Fruit fly (Drosophila melanogaster): ENCODE data around the gene comt.

The comt gene

dm6 chrX:13249732-13250395 is 9.0 kb upstream of the comt start (continued):
- TF ChIP-seq BEAF-32 (GFP tag; optimal IDR thresholded peaks at IDR 0.05), result no peak
- TF ChIP-seq CG30431 (GFP tag; optimal IDR thresholded peaks at IDR 0.05), result no peak
- no peak for TF ChIP-seq knrl (GFP tag; IDR thresholded peaks at IDR 0.05; ENCODE audit: partially characterized antibody)
- no peak for TF ChIP-seq kay (GFP tag; optimal IDR thresholded peaks at IDR 0.05)
- no peak for TF ChIP-seq CG11398 (GFP tag; optimal IDR thresholded peaks at IDR 0.05)
- TF ChIP-seq CG11560 (tag; IDR thresholded peaks at IDR 0.05), result no peak
- TF ChIP-seq CG2202 (tag; optimal IDR thresholded peaks at IDR 0.05), result no peak
- TF ChIP-seq chm (GFP tag; IDR thresholded peaks at IDR 0.05), result no peak
- no peak for TF ChIP-seq CG13894 (tag; optimal IDR thresholded peaks at IDR 0.05)
- peak; percentile 27 for TF ChIP-seq CG18262 (tag; optimal IDR thresholded peaks at IDR 0.05)
- no peak for TF ChIP-seq CG31365 (tag; optimal IDR thresholded peaks at IDR 0.05)
- no peak for TF ChIP-seq tll (GFP tag; optimal IDR thresholded peaks at IDR 0.05)
- TF ChIP-seq Vsx1 (GFP tag; optimal IDR thresholded peaks at IDR 0.05), result no peak
- TF ChIP-seq CG12071 (GFP tag; optimal IDR thresholded peaks at IDR 0.05), result no peak
- TF ChIP-seq CG18476 (GFP tag; optimal IDR thresholded peaks at IDR 0.05), result no peak
- TF ChIP-seq pan (optimal IDR thresholded peaks at IDR 0.05), result no peak
- no peak for TF ChIP-seq pan (GFP tag; optimal IDR thresholded peaks at IDR 0.05 in 1 of 2, IDR thresholded peaks at IDR 0.05 in 1 of 2)
- TF ChIP-seq klu (GFP tag; IDR thresholded peaks at IDR 0.05), result no peak
- TF ChIP-seq bbx (GFP tag; IDR thresholded peaks at IDR 0.05; ENCODE audit: partially characterized antibody), result no peak
- no peak for TF ChIP-seq sob (GFP tag; IDR thresholded peaks at IDR 0.05)
- no peak for TF ChIP-seq Mrtf (GFP tag; IDR thresholded peaks at IDR 0.05)
- no peak for TF ChIP-seq CG12769 (tag; optimal IDR thresholded peaks at IDR 0.05)
- peak; percentile 1 for TF ChIP-seq nau (GFP tag; optimal IDR thresholded peaks at IDR 0.05)
- no peak for TF ChIP-seq trem (tag; optimal IDR thresholded peaks at IDR 0.05)
- no peak for TF ChIP-seq Opbp (GFP tag; IDR thresholded peaks at IDR 0.05; ENCODE audit: partially characterized antibody)
- no peak for TF ChIP-seq CG4404 (GFP tag; IDR thresholded peaks at IDR 0.05)
- TF ChIP-seq CG13296 (GFP tag; optimal IDR thresholded peaks at IDR 0.05), result no peak
- peak in 1 of 2 experiments; percentile 21 for TF ChIP-seq eve (GFP tag; optimal IDR thresholded peaks at IDR 0.05)
- no peak for TF ChIP-seq CG14860 (GFP tag; IDR thresholded peaks at IDR 0.05; ENCODE audit: partially characterized antibody)
- no peak for TF ChIP-seq CG14667 (GFP tag; IDR thresholded peaks at IDR 0.05)
- TF ChIP-seq CG31388 (GFP tag; optimal IDR thresholded peaks at IDR 0.05), result no peak
- no peak for TF ChIP-seq CG16813 (GFP tag; IDR thresholded peaks at IDR 0.05; ENCODE audit: partially characterized antibody)
- no peak for TF ChIP-seq sens-2 (GFP tag; IDR thresholded peaks at IDR 0.05)
- no peak for TF ChIP-seq lbe (GFP tag; optimal IDR thresholded peaks at IDR 0.05)
- TF ChIP-seq CG32767 (GFP tag; IDR thresholded peaks at IDR 0.05), result no peak
- no peak for TF ChIP-seq da (GFP tag; optimal IDR thresholded peaks at IDR 0.05)
- no peak for TF ChIP-seq Oaz (GFP tag; IDR thresholded peaks at IDR 0.05)
- no peak for TF ChIP-seq CG12299 (tag; optimal IDR thresholded peaks at IDR 0.05)
- peak; percentile 27 for TF ChIP-seq CG2875 (GFP tag; optimal IDR thresholded peaks at IDR 0.05)
- TF ChIP-seq NC2β (GFP tag; optimal IDR thresholded peaks at IDR 0.05), result no peak
- peak; percentile 74 for TF ChIP-seq sr (GFP tag; IDR thresholded peaks at IDR 0.05)
- TF ChIP-seq Dek (tag; optimal IDR thresholded peaks at IDR 0.05), result no peak
- TF ChIP-seq CG10366 (GFP tag; IDR thresholded peaks at IDR 0.05), result no peak
- TF ChIP-seq Dref (GFP tag; IDR thresholded peaks at IDR 0.05), result no peak
- no peak for TF ChIP-seq NfI (GFP tag; optimal IDR thresholded peaks at IDR 0.05)
- no peak for TF ChIP-seq CG6175 (GFP tag; IDR thresholded peaks at IDR 0.05)
- TF ChIP-seq rib (GFP tag; IDR thresholded peaks at IDR 0.05), result no peak
- no peak for TF ChIP-seq CG10543 (GFP tag; optimal IDR thresholded peaks at IDR 0.05)
- no peak for TF ChIP-seq CG9609 (GFP tag; optimal IDR thresholded peaks at IDR 0.05)
- no peak for TF ChIP-seq CHES-1-like (GFP tag; optimal IDR thresholded peaks at IDR 0.05)
- TF ChIP-seq fd64A (GFP tag; optimal IDR thresholded peaks at IDR 0.05), result no peak
